Worm (Caenorhabditis elegans): ENCODE data around the gene lbp-1.

- TF ChIP-seq ztf-28 (GFP tag; IDR thresholded peaks at IDR 0.05) (no peak), pbrm-1 (GFP tag; IDR thresholded peaks at IDR 0.05) (no peak), pha-4 (tag; optimal IDR thresholded peaks at IDR 0.05) (no peak), ccch-3 (GFP tag; optimal IDR thresholded peaks at IDR 0.05) (no peak), unc-62 (GFP tag; optimal IDR thresholded peaks at IDR 0.05) (no peak)
These were observed 38.9 kb downstream of the lbp-1 start for ce11 chrX:3297812-3298211.
